Fruit fly (Drosophila melanogaster) whole organism, adult: Measurements from ENCODE around the gene CG9132.
A peak's percentile ranks its signal among the peaks of the same experiment; 100 is the strongest.

Source experiments
- CG11617 ChIP-seq: fragments of 200-800 bp; sonication (Bioruptor generic); optimal IDR thresholded peaks from 2 replicates; lab custom pipeline; 2017; ENCODE audit warnings: mild to moderate bottlenecking, missing biosample characterization, missing genetic modification reagents, missing genetic modification characterization
- CG12768 ChIP-seq: fragments of 200-800 bp; sonication (Bioruptor generic); optimal IDR thresholded peaks from 2 replicates; lab custom pipeline; 2017; ENCODE audit warnings: missing biosample characterization, missing genetic modification characterization, mild to moderate bottlenecking, moderate library complexity, missing genetic modification reagents
- CG14711 ChIP-seq: fragments of 200-800 bp; sonication (Bioruptor generic); optimal IDR thresholded peaks from 2 replicates; lab custom pipeline; 2018; ENCODE audit warnings: missing biosample characterization, mild to moderate bottlenecking, missing genetic modification characterization, moderate library complexity
- CG1620 ChIP-seq: fragments of 200-800 bp; sonication (Bioruptor generic); optimal IDR thresholded peaks from 2 replicates; lab custom pipeline; 2016; ENCODE audit warnings: missing biosample characterization, missing genetic modification characterization
- CG33017 ChIP-seq: fragments of 200-800 bp; sonication (Bioruptor generic); optimal IDR thresholded peaks from 2 replicates; lab custom pipeline; 2018; ENCODE audit warnings: missing biosample characterization, mild to moderate bottlenecking, missing genetic modification characterization, moderate library complexity
- CG5204 ChIP-seq: fragments of 200-800 bp; sonication (Bioruptor generic); optimal IDR thresholded peaks from 2 replicates; lab custom pipeline; 2016; ENCODE audit warnings: missing biosample characterization, missing genetic modification characterization
- CG7045 ChIP-seq: fragments of 200-800 bp; sonication (Bioruptor generic); optimal IDR thresholded peaks from 2 replicates; lab custom pipeline; 2017; ENCODE audit warnings: missing biosample characterization, mild to moderate bottlenecking, missing genetic modification characterization
- CG7101 ChIP-seq: fragments of 200-800 bp; sonication (Bioruptor generic); optimal IDR thresholded peaks from 2 replicates; lab custom pipeline; 2018; ENCODE audit warnings: missing biosample characterization, mild to moderate bottlenecking, missing genetic modification characterization, moderate library complexity
- Clk ChIP-seq: fragments of 200-800 bp; sonication (Bioruptor generic); optimal IDR thresholded peaks from 2 replicates; lab custom pipeline; 2017; ENCODE audit warnings: missing biosample characterization, missing genetic modification characterization
- Crg-1 ChIP-seq: fragments of 200-800 bp; sonication (Bioruptor generic); optimal IDR thresholded peaks from 2 replicates; lab custom pipeline; 2016; ENCODE audit warnings: missing biosample characterization, missing genetic modification characterization
- Hr96 ChIP-seq: fragments of 200-800 bp; sonication (Bioruptor generic); optimal IDR thresholded peaks from 2 replicates; lab custom pipeline; 2016; ENCODE audit warnings: missing biosample characterization, missing genetic modification characterization
- Mnt ChIP-seq: fragments of 200-800 bp; sonication (Bioruptor generic); optimal IDR thresholded peaks from 2 replicates; lab custom pipeline; 2016; ENCODE audit warnings: missing biosample characterization, mild to moderate bottlenecking, missing genetic modification characterization
- bab1 ChIP-seq: fragments of 200-800 bp; sonication (Bioruptor generic); optimal IDR thresholded peaks from 3 replicates; lab custom pipeline; 2019; ENCODE audit warnings: missing biosample characterization, mild to moderate bottlenecking, missing genetic modification characterization, moderate library complexity
- cic ChIP-seq: fragments of 200-800 bp; sonication (Bioruptor generic); optimal IDR thresholded peaks from 2 replicates; lab custom pipeline; 2017; ENCODE audit warnings: missing biosample characterization, mild to moderate bottlenecking, missing genetic modification characterization, moderate library complexity
- cnc ChIP-seq, 2 experiments: fragments of >200 bp; optimal IDR thresholded peaks; 2 replicates each; lab custom pipeline; 2017
- kay ChIP-seq: fragments of 200-800 bp; sonication (Bioruptor generic); peaks from one replicate; lab custom pipeline; 2016; ENCODE audit warnings: missing biosample characterization, missing genetic modification characterization, borderline replicate concordance
- ovo ChIP-seq: fragments of 200-800 bp; sonication (Bioruptor generic); optimal IDR thresholded peaks from 2 replicates; lab custom pipeline; 2016; ENCODE audit warnings: missing biosample characterization, missing genetic modification characterization
- pad ChIP-seq: fragments of 200-800 bp; sonication (Bioruptor generic); optimal IDR thresholded peaks from 3 replicates; lab custom pipeline; 2017; ENCODE audit warnings: missing biosample characterization, missing genetic modification characterization, mild to moderate bottlenecking, moderate library complexity, missing genetic modification reagents
- tj ChIP-seq: fragments of 200-800 bp; sonication (Bioruptor generic); optimal IDR thresholded peaks from 3 replicates; lab custom pipeline; 2017; ENCODE audit warnings: missing biosample characterization, mild to moderate bottlenecking, missing genetic modification characterization, moderate library complexity
- toe ChIP-seq: fragments of 200-800 bp; sonication (Bioruptor generic); optimal IDR thresholded peaks from 2 replicates; lab custom pipeline; 2016; ENCODE audit warnings: missing biosample characterization, missing genetic modification characterization

Gene CG9132

dm6 chrX:16831848-16832247, 31.3 kb upstream of the CG9132 start:
- TF ChIP-seq CG12768 (GFP tag; lab: Kevin White, UChicago) (no peak), tj (GFP tag; lab: Kevin White, UChicago) (peak; percentile 97), CG1620 (GFP tag; lab: Kevin White, UChicago) (no peak)

- TF ChIP-seq pad (GFP tag; lab: Kevin White, UChicago) (no peak), tj (GFP tag; lab: Kevin White, UChicago) (peak; percentile 95), toe (GFP tag; lab: Kevin White, UChicago) (no peak), CG5204 (GFP tag; lab: Kevin White, UChicago) (no peak), CG12768 (GFP tag; lab: Kevin White, UChicago) (no peak), CG14711 (no peak), CG1620 (GFP tag; lab: Kevin White, UChicago) (peak; percentile 7), cic (no peak), CG33017 (tag; lab: Kevin White, UChicago) (no peak), cnc (optimal IDR thresholded peaks at IDR 0.05; lab: Kevin White, UChicago) (no peak), CG11617 (GFP tag; lab: Kevin White, UChicago) (no peak), Crg-1 (no peak), ovo (GFP tag; lab: Kevin White, UChicago) (no peak), Hr96 (GFP tag; lab: Kevin White, UChicago) (no peak), bab1 (GFP tag; lab: Kevin White, UChicago) (peak; percentile 38)
Measured at dm6 chrX:16830081-16830480, 29.6 kb upstream of the CG9132 start.

- TF ChIP-seq CG14711 (peak; percentile 55), cic (peak; percentile 8), cnc (optimal IDR thresholded peaks at IDR 0.05; lab: Kevin White, UChicago) (no peak)
Measured at dm6 chrX:16829439-16830028, 29.0 kb upstream of the CG9132 start.

- TF ChIP-seq CG14711 (peak; percentile 21), bab1 (GFP tag; lab: Kevin White, UChicago) (peak; percentile 2), CG7101 (tag; lab: Kevin White, UChicago) (no peak)
Measured at dm6 chrX:16822080-16822479, 21.6 kb upstream of the CG9132 start.

- TF ChIP-seq bab1 (GFP tag; lab: Kevin White, UChicago), result peak; percentile 23
- TF ChIP-seq CG11617 (GFP tag; lab: Kevin White, UChicago), result no peak
- no peak for TF ChIP-seq CG12768 (GFP tag; lab: Kevin White, UChicago)
Measured at dm6 chrX:16821216-16821615, 20.7 kb upstream of the CG9132 start.

dm6 chrX:16820665-16821064, 20.2 kb upstream of the CG9132 start:
- TF ChIP-seq pad (GFP tag; lab: Kevin White, UChicago), result no peak
- TF ChIP-seq CG1620 (GFP tag; lab: Kevin White, UChicago), result no peak
- TF ChIP-seq Crg-1, result no peak
- no peak for TF ChIP-seq toe (GFP tag; lab: Kevin White, UChicago)
- TF ChIP-seq tj (GFP tag; lab: Kevin White, UChicago), result no peak
- TF ChIP-seq bab1 (GFP tag; lab: Kevin White, UChicago), result no peak
- no peak for TF ChIP-seq CG5204 (GFP tag; lab: Kevin White, UChicago)
- TF ChIP-seq CG11617 (GFP tag; lab: Kevin White, UChicago), result no peak
- TF ChIP-seq CG14711, result no peak
- TF ChIP-seq Clk, result no peak
- TF ChIP-seq ovo (GFP tag; lab: Kevin White, UChicago), result no peak

dm6 chrX:16818186-16818585, 17.7 kb upstream of the CG9132 start:
- no peak for TF ChIP-seq pad (GFP tag; lab: Kevin White, UChicago)
- no peak for TF ChIP-seq CG7045
- TF ChIP-seq kay, result no peak
- no peak for TF ChIP-seq Mnt (GFP tag; lab: Kevin White, UChicago)
- no peak for TF ChIP-seq CG5204 (GFP tag; lab: Kevin White, UChicago)
- no peak for TF ChIP-seq Clk

dm6 chrX:16816500-16816899, 16.0 kb upstream of the CG9132 start:
- TF ChIP-seq Crg-1 (no peak), CG5204 (GFP tag; lab: Kevin White, UChicago) (no peak), CG33017 (tag; lab: Kevin White, UChicago) (no peak), CG14711 (no peak), ovo (GFP tag; lab: Kevin White, UChicago) (no peak), CG1620 (GFP tag; lab: Kevin White, UChicago) (no peak), bab1 (GFP tag; lab: Kevin White, UChicago) (no peak), Mnt (GFP tag; lab: Kevin White, UChicago) (no peak), tj (GFP tag; lab: Kevin White, UChicago) (no peak), CG12768 (GFP tag; lab: Kevin White, UChicago) (no peak)
